Worm (Caenorhabditis elegans) whole organism, L1 larva: ENCODE measurements around the gene F54B11.5.

Experiments used
- C04F5.9 ChIP-seq: sonication (generic microtip); optimal IDR thresholded peaks from 2 replicates; lab custom pipeline; 2016; ENCODE audit warnings: missing genetic modification characterization, missing compliant biosample characterization
- C34B4.2 ChIP-seq: sonication (generic microtip); optimal IDR thresholded peaks from 2 replicates; lab custom pipeline; 2017; ENCODE audit warnings: mild to moderate bottlenecking, missing genetic modification characterization, missing compliant biosample characterization
- F16B12.6 ChIP-seq: fragments of 150-350 bp; optimal IDR thresholded peaks from 2 replicates; lab custom pipeline; 2014; ENCODE audit warnings: missing biosample characterization, missing genetic modification characterization
- aha-1 ChIP-seq: fragments of 150-350 bp; optimal IDR thresholded peaks from 2 replicates; lab custom pipeline; 2014; ENCODE audit warnings: missing biosample characterization, missing genetic modification characterization
- ama-1 ChIP-seq: fragments of 150-350 bp; optimal IDR thresholded peaks from 2 replicates; lab custom pipeline; 2014
- blmp-1 ChIP-seq: fragments of 150-350 bp; optimal IDR thresholded peaks from 2 replicates; lab custom pipeline; 2014; ENCODE audit warnings: missing biosample characterization, missing genetic modification characterization
- ceh-8 ChIP-seq: fragments of 200-800 bp; sonication (Bioruptor generic); optimal IDR thresholded peaks from 2 replicates; lab custom pipeline; 2018; ENCODE audit warnings: mild to moderate bottlenecking, missing genetic modification characterization, moderate library complexity, missing compliant biosample characterization
- ceh-82 ChIP-seq, 3 experiments: fragments of 150-350 bp in 1 of 3; sonication (generic microtip) in 2 of 3; optimal IDR thresholded peaks; 2 replicates each; lab custom pipeline; 2014 to 2017; ENCODE audit warnings: missing biosample characterization in 3 of 3, missing genetic modification characterization in 3 of 3
- ceh-88 ChIP-seq: fragments of 200-800 bp; sonication (Bioruptor generic); IDR thresholded peaks from 2 replicates; pipeline ENCODE4 v1.3.6; 2022; ENCODE audit warnings: missing genetic modification characterization, missing compliant biosample characterization
- ces-1 ChIP-seq: fragments of 150-350 bp; optimal IDR thresholded peaks from 2 replicates; lab custom pipeline; 2014; ENCODE audit warnings: missing biosample characterization, missing genetic modification reagents, missing genetic modification characterization
- dsc-1 ChIP-seq: sonication (generic microtip); optimal IDR thresholded peaks from 2 replicates; lab custom pipeline; 2016; ENCODE audit warnings: mild to moderate bottlenecking, missing genetic modification characterization, missing compliant biosample characterization
- egl-27 ChIP-seq, 2 experiments: fragments of 150-350 bp in 1 of 2; sonication (generic microtip); optimal IDR thresholded peaks; 3 replicates each; lab custom pipeline; 2017 to 2018; ENCODE audit warnings: missing biosample characterization in 2 of 2, missing genetic modification characterization in 2 of 2, missing genetic modification reagents in 2 of 2
- ets-5 ChIP-seq: fragments of 200-800 bp; sonication (Bioruptor generic); IDR thresholded peaks from 2 replicates; pipeline ENCODE4 v1.3.6; 2022; ENCODE audit warnings: missing genetic modification characterization, missing compliant biosample characterization
- fkh-10 ChIP-seq: sonication (generic microtip); optimal IDR thresholded peaks from 2 replicates; lab custom pipeline; 2017; ENCODE audit warnings: missing biosample characterization, missing genetic modification reagents, missing genetic modification characterization
- hlh-17 ChIP-seq: fragments of 200-800 bp; sonication (Bioruptor generic); optimal IDR thresholded peaks from 2 replicates; lab custom pipeline; 2018; ENCODE audit warnings: missing genetic modification characterization, mild to moderate bottlenecking, missing compliant biosample characterization, moderate library complexity, borderline replicate concordance
- hpl-2 ChIP-seq: fragments of 150-350 bp; optimal IDR thresholded peaks from 2 replicates; lab custom pipeline; 2014; ENCODE audit warnings: missing biosample characterization, missing genetic modification reagents, missing genetic modification characterization
- isw-1 ChIP-seq: fragments of 200-800 bp; sonication (Bioruptor generic); IDR thresholded peaks from 2 replicates; pipeline ENCODE4 v1.3.6; 2022; ENCODE audit warnings: missing genetic modification characterization, missing compliant biosample characterization
- jun-1 ChIP-seq: fragments of 150-350 bp; optimal IDR thresholded peaks from 2 replicates; lab custom pipeline; 2014; ENCODE audit warnings: missing biosample characterization, missing genetic modification reagents, missing genetic modification characterization
- lin-14 ChIP-seq: fragments of 200-800 bp; sonication (Bioruptor generic); optimal IDR thresholded peaks from 2 replicates; lab custom pipeline; 2018; ENCODE audit warnings: mild to moderate bottlenecking, missing genetic modification characterization, moderate library complexity, missing compliant biosample characterization
- lin-35 ChIP-seq, 2 experiments: fragments of 150-350 bp; optimal IDR thresholded peaks; 2 replicates each; lab custom pipeline; 2014; ENCODE audit warnings: missing biosample characterization in 2 of 2, missing genetic modification characterization in 2 of 2, missing genetic modification reagents in 2 of 2
- lin-39 ChIP-seq: fragments of 150-350 bp; optimal IDR thresholded peaks from 2 replicates; lab custom pipeline; 2014; ENCODE audit warnings: missing biosample characterization, missing genetic modification reagents, missing genetic modification characterization
- lir-3 ChIP-seq: sonication (generic microtip); optimal IDR thresholded peaks from 2 replicates; lab custom pipeline; 2016; ENCODE audit warnings: mild to moderate bottlenecking, missing genetic modification characterization, moderate library complexity, missing compliant biosample characterization; ENCODE audit not compliant: poor library complexity
- lsy-2 ChIP-seq, 2 experiments: fragments of 150-350 bp; optimal IDR thresholded peaks; 2 replicates each; lab custom pipeline; 2014; ENCODE audit warnings: missing biosample characterization in 2 of 2, missing genetic modification characterization in 2 of 2
- mab-9 ChIP-seq: fragments of 200-800 bp; sonication (Bioruptor generic); IDR thresholded peaks from 2 replicates; pipeline ENCODE4 v1.3.6; 2022; ENCODE audit warnings: missing genetic modification reagents, missing genetic modification characterization, missing compliant biosample characterization
- mdl-1 ChIP-seq, 2 experiments: fragments of 150-350 bp; optimal IDR thresholded peaks; 2 replicates each; lab custom pipeline; 2014 to 2017; ENCODE audit warnings: missing biosample characterization in 2 of 2, missing genetic modification characterization in 2 of 2, inconsistent platforms in 1 of 2
- mef-2 ChIP-seq: fragments of 150-350 bp; optimal IDR thresholded peaks from 2 replicates; lab custom pipeline; 2014; ENCODE audit warnings: missing biosample characterization, missing genetic modification characterization
- mep-1 ChIP-seq: fragments of 150-350 bp; optimal IDR thresholded peaks from 2 replicates; lab custom pipeline; 2014; ENCODE audit warnings: missing biosample characterization, missing genetic modification characterization
- nhr-11 ChIP-seq: fragments of 150-350 bp; optimal IDR thresholded peaks from 2 replicates; lab custom pipeline; 2014; ENCODE audit warnings: missing biosample characterization, missing genetic modification characterization
- nhr-19 ChIP-seq: fragments of 200-800 bp; sonication (Bioruptor generic); conservative IDR thresholded peaks from 2 replicates; pipeline ENCODE4 v1.3.6; 2022; ENCODE audit warnings: missing genetic modification characterization, missing compliant biosample characterization
- nhr-20 ChIP-seq: sonication (generic microtip); optimal IDR thresholded peaks from 2 replicates; lab custom pipeline; 2016; ENCODE audit warnings: mild to moderate bottlenecking, missing genetic modification characterization, missing compliant biosample characterization
- nhr-28 ChIP-seq: fragments of 150-350 bp; optimal IDR thresholded peaks from 2 replicates; lab custom pipeline; 2014; ENCODE audit warnings: missing biosample characterization, missing genetic modification characterization
- nhr-71 ChIP-seq: sonication (generic microtip); optimal IDR thresholded peaks from 2 replicates; lab custom pipeline; 2016; ENCODE audit warnings: mild to moderate bottlenecking, missing genetic modification characterization, moderate library complexity, missing compliant biosample characterization
- nhr-77 ChIP-seq: fragments of 150-350 bp; optimal IDR thresholded peaks from 2 replicates; lab custom pipeline; 2014; ENCODE audit warnings: missing biosample characterization, missing genetic modification characterization
- nhr-84 ChIP-seq: sonication (generic microtip); optimal IDR thresholded peaks from 2 replicates; lab custom pipeline; 2017; ENCODE audit warnings: missing biosample characterization, missing genetic modification characterization
- nhr-85 ChIP-seq: sonication (generic microtip); peaks from one replicate; lab custom pipeline; 2016; ENCODE audit warnings: missing genetic modification characterization, inconsistent platforms, missing compliant biosample characterization
- nhr-90 ChIP-seq: sonication (generic microtip); optimal IDR thresholded peaks from 2 replicates; lab custom pipeline; 2016; ENCODE audit warnings: mild to moderate bottlenecking, missing genetic modification characterization, missing compliant biosample characterization; ENCODE audit not compliant: poor library complexity
- pag-3 ChIP-seq: sonication (generic microtip); optimal IDR thresholded peaks from 2 replicates; lab custom pipeline; 2017; ENCODE audit warnings: missing genetic modification characterization, mild to moderate bottlenecking, missing compliant biosample characterization, antibody characterized with exemption, borderline replicate concordance; ENCODE audit not compliant: insufficient read depth
- pax-3 ChIP-seq: fragments of 200-800 bp; sonication (Bioruptor generic); optimal IDR thresholded peaks from 2 replicates; lab custom pipeline; 2018; ENCODE audit warnings: mild to moderate bottlenecking, missing genetic modification characterization, moderate library complexity, missing compliant biosample characterization
- snpc-4 ChIP-seq: fragments of 150-350 bp; optimal IDR thresholded peaks from 2 replicates; lab custom pipeline; 2014; ENCODE audit warnings: missing biosample characterization, missing genetic modification characterization
- snu-23 ChIP-seq: sonication (generic microtip); optimal IDR thresholded peaks from 2 replicates; lab custom pipeline; 2016; ENCODE audit warnings: missing genetic modification characterization, missing compliant biosample characterization
- sptf-1 ChIP-seq: fragments of 150-350 bp; optimal IDR thresholded peaks from 2 replicates; lab custom pipeline; 2014; ENCODE audit warnings: missing biosample characterization, missing genetic modification characterization
- sup-37 ChIP-seq: fragments of 200-800 bp; sonication (Bioruptor generic); optimal IDR thresholded peaks from 2 replicates; lab custom pipeline; 2018; ENCODE audit warnings: mild to moderate bottlenecking, missing genetic modification characterization, missing compliant biosample characterization
- tlp-1 ChIP-seq: fragments of 150-350 bp; optimal IDR thresholded peaks from 2 replicates; lab custom pipeline; 2014; ENCODE audit warnings: missing biosample characterization, missing genetic modification characterization
- unc-130 ChIP-seq: fragments of 150-350 bp; optimal IDR thresholded peaks from 2 replicates; lab custom pipeline; 2017; ENCODE audit warnings: missing biosample characterization, missing genetic modification characterization, inconsistent platforms
- unc-86 ChIP-seq: sonication (generic microtip); optimal IDR thresholded peaks from 2 replicates; lab custom pipeline; 2016; ENCODE audit warnings: missing genetic modification characterization, missing compliant biosample characterization
- unc-98 ChIP-seq: fragments of 200-800 bp; sonication (Bioruptor generic); IDR thresholded peaks from 2 replicates; pipeline ENCODE4 v1.3.6; 2022; ENCODE audit warnings: missing genetic modification characterization, missing compliant biosample characterization
- vab-15 ChIP-seq: sonication (generic microtip); optimal IDR thresholded peaks from 2 replicates; lab custom pipeline; 2017; ENCODE audit warnings: missing genotype, mild to moderate bottlenecking, missing genetic modification characterization, missing compliant biosample characterization
- zag-1 ChIP-seq: fragments of 150-350 bp; optimal IDR thresholded peaks from 2 replicates; lab custom pipeline; 2014; ENCODE audit warnings: missing biosample characterization, missing genetic modification characterization
- zip-4 ChIP-seq: fragments of 200-800 bp; sonication (Bioruptor generic); optimal IDR thresholded peaks from 2 replicates; lab custom pipeline; 2018; ENCODE audit warnings: mild to moderate bottlenecking, missing genetic modification characterization, moderate library complexity, missing compliant biosample characterization

Gene F54B11.5

ce11 chrX:13644884-13645283 is 49.0 kb upstream of the F54B11.5 start:
- no peak for TF ChIP-seq nhr-85
- peak; percentile 16 for TF ChIP-seq lin-14

ce11 chrX:13639577-13639976 is 43.7 kb upstream of the F54B11.5 start, which contains the start of gene twk-20:
Gene twk-20, plus strand, starts transcription at chrX:13639877.
- TF ChIP-seq nhr-84 (tag; lab: Kevin White, UChicago) (no peak), isw-1 (no peak), zip-4 (no peak), ama-1 (lab: Kevin White, UChicago) (no peak), nhr-11 (no peak), lin-14 (peak; percentile 39), dsc-1 (no peak)

- TF ChIP-seq nhr-11 (no peak), hpl-2 (no peak), jun-1 (tag; lab: Kevin White, UChicago) (no peak), mep-1 (no peak), nhr-77 (no peak), tlp-1 (tag; lab: Kevin White, UChicago) (no peak), ceh-82 (tag; optimal IDR thresholded peaks at IDR 0.05; lab: Kevin White, UChicago) (no peak), mef-2 (tag; lab: Kevin White, UChicago) (no peak), unc-130 (tag; lab: Kevin White, UChicago) (peak; percentile 38), unc-86 (tag; lab: Kevin White, UChicago) (no peak), mdl-1 (tag; optimal IDR thresholded peaks at IDR 0.05; lab: Kevin White, UChicago) (peak in 1 of 2 experiments; percentile 3), nhr-19 (peak; percentile 37), ceh-8 (GFP tag; lab: Kevin White, UChicago) (no peak), isw-1 (no peak), lin-39 (tag; lab: Kevin White, UChicago) (no peak), nhr-20 (tag; lab: Kevin White, UChicago) (peak; percentile 21), pax-3 (tag; lab: Kevin White, UChicago) (no peak), hlh-17 (GFP tag; lab: Kevin White, UChicago) (no peak), pag-3 (tag; lab: Kevin White, UChicago) (no peak), aha-1 (tag; lab: Kevin White, UChicago) (no peak), lsy-2 (tag; optimal IDR thresholded peaks at IDR 0.05; lab: Kevin White, UChicago) (peak in 1 of 2 experiments; percentile 21), nhr-28 (tag; lab: Kevin White, UChicago) (no peak), fkh-10 (GFP tag; lab: Kevin White, UChicago) (no peak), sptf-1 (no peak), C04F5.9 (tag; lab: Kevin White, UChicago) (no peak), snpc-4 (tag; lab: Kevin White, UChicago) (no peak), ceh-88 (no peak), vab-15 (tag; lab: Kevin White, UChicago) (no peak), nhr-90 (tag; lab: Kevin White, UChicago) (no peak), mab-9 (GFP tag; lab: Robert Waterston, UW) (no peak), ama-1 (lab: Kevin White, UChicago) (no peak), zag-1 (no peak), blmp-1 (no peak), ces-1 (GFP tag; lab: Kevin White, UChicago) (no peak), C34B4.2 (no peak), lir-3 (tag; lab: Kevin White, UChicago) (no peak), ets-5 (no peak), unc-98 (GFP tag; lab: Robert Waterston, UW) (no peak), egl-27 (tag; optimal IDR thresholded peaks at IDR 0.05; lab: Kevin White, UChicago) (no peak), sup-37 (GFP tag; lab: Kevin White, UChicago) (no peak), F16B12.6 (tag; lab: Kevin White, UChicago) (no peak), lin-35 (GFP tag; optimal IDR thresholded peaks at IDR 0.05; lab: Kevin White, UChicago) (no peak), lin-14 (peak; percentile 87), snu-23 (peak; percentile 42), nhr-71 (tag; lab: Kevin White, UChicago) (peak; percentile 66), nhr-85 (no peak)
These were observed 42.6 kb upstream of the F54B11.5 start for ce11 chrX:13638351-13638958.
